Fruit fly (Drosophila melanogaster) Kc167 (cell line): Measurements from ENCODE around the gene CG7164.

ENCODE experiments used
- Myc ChIP-seq: fragments of >200 bp; optimal IDR thresholded peaks from 2 replicates; lab custom pipeline; 2017; ENCODE audit warnings: missing external identifiers
- h ChIP-seq: fragments of >200 bp; optimal IDR thresholded peaks from 3 replicates; lab custom pipeline; 2018; ENCODE audit warnings: missing external identifiers
- insv ChIP-seq: fragments of >200 bp; optimal IDR thresholded peaks from 3 replicates; lab custom pipeline; 2018; ENCODE audit warnings: missing external identifiers
- psq ChIP-seq: fragments of >200 bp; optimal IDR thresholded peaks from 2 replicates; lab custom pipeline; 2017; ENCODE audit warnings: missing external identifiers

DNA sequence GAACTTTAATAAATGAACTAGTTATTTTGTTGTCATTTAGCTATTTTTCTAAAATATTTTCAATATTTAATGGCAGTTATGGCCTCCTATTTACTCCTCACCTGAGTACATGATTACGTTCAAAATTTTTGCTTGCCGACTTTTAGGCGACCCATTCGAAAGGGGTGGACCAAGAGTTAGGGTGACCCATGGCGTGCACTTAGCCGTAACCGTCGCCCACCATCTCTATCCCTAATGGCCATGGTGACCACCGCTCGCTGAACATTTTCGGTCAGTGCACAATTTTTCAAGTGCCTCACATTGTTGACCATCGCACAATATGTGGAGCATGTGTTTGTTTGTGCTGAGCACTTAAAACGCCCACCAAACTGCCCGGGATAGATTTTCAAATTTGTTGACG, 9.4 kb upstream of the CG7164 start:
- TF ChIP-seq h (lab: Kevin White, UChicago) (no peak), Myc (lab: Kevin White, UChicago) (no peak), psq (lab: Kevin White, UChicago) (no peak), insv (no peak)
